Fruit fly (Drosophila melanogaster) whole organism, embryonic: Measurements from ENCODE around the gene CG5068.
A peak's percentile ranks its signal among the peaks of the same experiment; 100 is the strongest.

ENCODE experiments used
- B-H2 ChIP-seq: fragments of 200-800 bp; sonication (Bioruptor generic); optimal IDR thresholded peaks from 2 replicates; lab custom pipeline; 2018; ENCODE audit warnings: missing biosample characterization, mild to moderate bottlenecking, missing genetic modification characterization
- Bdp1 ChIP-seq: fragments of 200-800 bp; sonication (Bioruptor generic); optimal IDR thresholded peaks from 3 replicates; lab custom pipeline; 2016; ENCODE audit warnings: missing biosample characterization, missing genetic modification characterization
- Bgb ChIP-seq: fragments of 200-800 bp; sonication (Bioruptor generic); IDR thresholded peaks from 2 replicates; pipeline ENCODE4 v1.3.6; 2022; ENCODE audit warnings: missing biosample characterization, missing genetic modification characterization; ENCODE audit not compliant: partially characterized antibody
- CG10543 ChIP-seq: fragments of 200-800 bp; sonication (Bioruptor generic); optimal IDR thresholded peaks from 3 replicates; lab custom pipeline; 2017; ENCODE audit warnings: missing biosample characterization, mild to moderate bottlenecking, missing genetic modification characterization, moderate library complexity
- CG11247 ChIP-seq: fragments of 200-800 bp; sonication (Bioruptor generic); IDR thresholded peaks from 2 replicates; pipeline ENCODE4 v1.3.6; 2022; ENCODE audit warnings: missing biosample characterization, missing genetic modification characterization
- CG1233 ChIP-seq: fragments of 200-800 bp; sonication (Bioruptor generic); optimal IDR thresholded peaks from 4 replicates; lab custom pipeline; 2018; ENCODE audit warnings: missing biosample characterization, mild to moderate bottlenecking, missing genetic modification characterization
- CG14710 ChIP-seq: fragments of 200-800 bp; sonication (Bioruptor generic); optimal IDR thresholded peaks from 3 replicates; lab custom pipeline; 2019; ENCODE audit warnings: missing biosample characterization, mild to moderate bottlenecking, missing genetic modification characterization, moderate library complexity
- CG15011 ChIP-seq: fragments of 200-800 bp; sonication (Bioruptor generic); optimal IDR thresholded peaks from 3 replicates; lab custom pipeline; 2018; ENCODE audit warnings: missing biosample characterization, mild to moderate bottlenecking, missing genetic modification characterization
- CG15696 ChIP-seq: fragments of 200-800 bp; sonication (Bioruptor generic); optimal IDR thresholded peaks from 2 replicates; lab custom pipeline; 2019; ENCODE audit warnings: missing biosample characterization, mild to moderate bottlenecking, missing genetic modification characterization, moderate library complexity
- CG17186 ChIP-seq: fragments of 200-800 bp; sonication (Bioruptor generic); optimal IDR thresholded peaks from 3 replicates; lab custom pipeline; 2017; ENCODE audit warnings: missing biosample characterization, missing genetic modification reagents, missing genetic modification characterization
- CG17328 ChIP-seq: fragments of 200-800 bp; sonication (Bioruptor generic); IDR thresholded peaks from 2 replicates; pipeline ENCODE4 v1.3.6; 2022; ENCODE audit warnings: missing biosample characterization, missing genetic modification characterization
- CG17359 ChIP-seq: fragments of 200-800 bp; sonication (Bioruptor generic); optimal IDR thresholded peaks from 3 replicates; lab custom pipeline; 2018; ENCODE audit warnings: missing biosample characterization, mild to moderate bottlenecking, missing genetic modification characterization, moderate library complexity
- CG17385 ChIP-seq: fragments of 200-800 bp; sonication (Bioruptor generic); optimal IDR thresholded peaks from 3 replicates; lab custom pipeline; 2018; ENCODE audit warnings: missing biosample characterization, mild to moderate bottlenecking, missing genetic modification characterization
- CG2712 ChIP-seq: fragments of 200-800 bp; optimal IDR thresholded peaks from 3 replicates; lab custom pipeline; 2019; ENCODE audit warnings: missing biosample characterization, mild to moderate bottlenecking, missing genetic modification characterization, moderate library complexity
- CG4282 ChIP-seq: fragments of 200-800 bp; sonication (Bioruptor generic); optimal IDR thresholded peaks from 2 replicates; lab custom pipeline; 2016; ENCODE audit warnings: missing biosample characterization, missing genetic modification characterization
- CG4404 ChIP-seq: fragments of 200-800 bp; sonication (Bioruptor generic); IDR thresholded peaks from 2 replicates; pipeline ENCODE4 v1.3.6; 2022; ENCODE audit warnings: missing biosample characterization, missing genetic modification characterization
- CG4730 ChIP-seq: fragments of 200-800 bp; sonication (Bioruptor generic); IDR thresholded peaks from 2 replicates; pipeline ENCODE4 v1.3.6; 2022; ENCODE audit warnings: missing biosample characterization, missing genetic modification characterization
- CG5180 ChIP-seq: fragments of 200-800 bp; sonication (Bioruptor generic); optimal IDR thresholded peaks from 3 replicates; lab custom pipeline; 2017; ENCODE audit warnings: missing biosample characterization, missing genetic modification characterization, mild to moderate bottlenecking, moderate library complexity, missing genetic modification reagents
- CG6175 ChIP-seq: fragments of 200-800 bp; sonication (Bioruptor generic); IDR thresholded peaks from 3 replicates; pipeline ENCODE4 v1.3.6; 2022; ENCODE audit warnings: missing biosample characterization, missing genetic modification characterization
- CG6254 ChIP-seq: fragments of 200-800 bp; sonication (Bioruptor generic); optimal IDR thresholded peaks from 3 replicates; lab custom pipeline; 2017; ENCODE audit warnings: mild to moderate bottlenecking, missing biosample characterization, missing genetic modification reagents, missing genetic modification characterization
- CG7786 ChIP-seq: fragments of 200-800 bp; sonication (Bioruptor generic); optimal IDR thresholded peaks from 2 replicates; lab custom pipeline; 2016; ENCODE audit warnings: missing biosample characterization, missing genetic modification characterization
- CG7839 ChIP-seq: fragments of 200-800 bp; sonication (Bioruptor generic); optimal IDR thresholded peaks from 3 replicates; lab custom pipeline; 2018; ENCODE audit warnings: missing biosample characterization, mild to moderate bottlenecking, missing genetic modification characterization, moderate library complexity
- CG8281 ChIP-seq: fragments of 200-800 bp; sonication (Bioruptor generic); optimal IDR thresholded peaks from 2 replicates; lab custom pipeline; 2018; ENCODE audit warnings: missing biosample characterization, mild to moderate bottlenecking, missing genetic modification characterization, moderate library complexity
- CG9215 ChIP-seq: fragments of 200-800 bp; sonication (Bioruptor generic); IDR thresholded peaks from 2 replicates; pipeline ENCODE4 v1.3.6; 2022; ENCODE audit warnings: missing biosample characterization, missing genetic modification characterization
- CG9437 ChIP-seq: fragments of 200-800 bp; sonication (Bioruptor generic); optimal IDR thresholded peaks from 2 replicates; lab custom pipeline; 2018; ENCODE audit warnings: missing biosample characterization, mild to moderate bottlenecking, missing genetic modification characterization
- CrebB ChIP-seq: fragments of 200-800 bp; sonication (Bioruptor generic); optimal IDR thresholded peaks from 3 replicates; lab custom pipeline; 2018; ENCODE audit warnings: missing biosample characterization, mild to moderate bottlenecking, missing genetic modification characterization
- Deaf1 ChIP-seq: fragments of 200-800 bp; optimal IDR thresholded peaks from 3 replicates; lab custom pipeline; 2019; ENCODE audit warnings: missing biosample characterization, mild to moderate bottlenecking, missing genetic modification characterization, moderate library complexity
- Dek ChIP-seq: fragments of 200-800 bp; sonication (Bioruptor generic); optimal IDR thresholded peaks from 3 replicates; lab custom pipeline; 2019; ENCODE audit warnings: missing biosample characterization, mild to moderate bottlenecking, missing genetic modification characterization, moderate library complexity
- Dip2 ChIP-seq: fragments of 200-800 bp; sonication (Bioruptor generic); IDR thresholded peaks from 2 replicates; pipeline ENCODE4 v1.3.6; 2022; ENCODE audit warnings: missing biosample characterization, missing genetic modification characterization
- Ets97D ChIP-seq: fragments of 200-800 bp; sonication (Bioruptor generic); optimal IDR thresholded peaks from 3 replicates; lab custom pipeline; 2016; ENCODE audit warnings: missing biosample characterization, missing genetic modification characterization
- H2.0 ChIP-seq: fragments of 200-800 bp; sonication (Bioruptor generic); IDR thresholded peaks from 2 replicates; pipeline ENCODE4 v1.3.6; 2022; ENCODE audit warnings: missing biosample characterization, missing genetic modification characterization
- Lim3 ChIP-seq: fragments of 200-800 bp; sonication (Bioruptor generic); IDR thresholded peaks from 2 replicates; pipeline ENCODE4 v1.3.6; 2022; ENCODE audit warnings: missing biosample characterization, missing genetic modification characterization
- Lpt ChIP-seq: fragments of >200 bp; optimal IDR thresholded peaks from 2 replicates; lab custom pipeline; 2018; ENCODE audit warnings: missing biosample characterization, missing genetic modification characterization
- NC2α ChIP-seq: fragments of 200-800 bp; sonication (Bioruptor generic); optimal IDR thresholded peaks from 2 replicates; lab custom pipeline; 2016; ENCODE audit warnings: missing biosample characterization, missing genetic modification characterization
- Neu2 ChIP-seq: fragments of 200-800 bp; sonication (Bioruptor generic); optimal IDR thresholded peaks from 3 replicates; lab custom pipeline; 2016; ENCODE audit warnings: missing biosample characterization, missing genetic modification characterization, borderline replicate concordance
- Rfx ChIP-seq: fragments of 200-800 bp; sonication (Bioruptor generic); IDR thresholded peaks from 2 replicates; pipeline ENCODE4 v1.3.6; 2022; ENCODE audit warnings: missing biosample characterization, missing genetic modification characterization
- Tbp ChIP-seq: fragments of >200 bp; optimal IDR thresholded peaks from 2 replicates; lab custom pipeline; 2018; ENCODE audit warnings: missing biosample characterization, missing genetic modification characterization
- Xbp1 ChIP-seq: fragments of 200-800 bp; sonication (Bioruptor generic); optimal IDR thresholded peaks from 3 replicates; lab custom pipeline; 2016; ENCODE audit warnings: missing biosample characterization, mild to moderate bottlenecking, missing genetic modification characterization
- ara ChIP-seq: fragments of 200-800 bp; sonication (Bioruptor generic); IDR thresholded peaks from 2 replicates; pipeline ENCODE4 v1.3.6; 2022; ENCODE audit warnings: missing biosample characterization, missing genetic modification characterization
- ash1 ChIP-seq: fragments of 200-800 bp; sonication (Bioruptor generic); optimal IDR thresholded peaks from 2 replicates; lab custom pipeline; 2018; ENCODE audit warnings: missing biosample characterization, mild to moderate bottlenecking, missing genetic modification characterization
- ci ChIP-seq: fragments of 200-800 bp; sonication (Bioruptor generic); IDR thresholded peaks from 3 replicates; pipeline ENCODE4 v1.3.6; 2022; ENCODE audit warnings: missing biosample characterization, missing genetic modification characterization
- ewg ChIP-seq: fragments of 200-800 bp; sonication (Bioruptor generic); optimal IDR thresholded peaks from 3 replicates; lab custom pipeline; 2017; ENCODE audit warnings: mild to moderate bottlenecking, missing biosample characterization, missing genetic modification reagents, missing genetic modification characterization
- gce ChIP-seq: fragments of 200-800 bp; sonication (Bioruptor generic); IDR thresholded peaks from 3 replicates; pipeline ENCODE4 v1.3.6; 2022; ENCODE audit warnings: missing biosample characterization, missing genetic modification characterization
- grn ChIP-seq: fragments of 200-800 bp; sonication (Bioruptor generic); optimal IDR thresholded peaks from 3 replicates; lab custom pipeline; 2017; ENCODE audit warnings: missing biosample characterization, missing genetic modification characterization
- kni ChIP-seq: fragments of 200-800 bp; sonication (Bioruptor generic); optimal IDR thresholded peaks from 3 replicates; lab custom pipeline; 2017; ENCODE audit warnings: mild to moderate bottlenecking, missing biosample characterization, missing genetic modification reagents, missing genetic modification characterization
- nom ChIP-seq: fragments of 200-800 bp; sonication (Bioruptor generic); optimal IDR thresholded peaks from 2 replicates; lab custom pipeline; 2017; ENCODE audit warnings: missing biosample characterization, missing genetic modification characterization, mild to moderate bottlenecking, moderate library complexity, missing genetic modification reagents
- org-1 ChIP-seq: fragments of 200-800 bp; sonication (Bioruptor generic); optimal IDR thresholded peaks from 2 replicates; lab custom pipeline; 2017; ENCODE audit warnings: missing biosample characterization, missing genetic modification characterization
- pita ChIP-seq: fragments of 200-800 bp; sonication (Bioruptor generic); optimal IDR thresholded peaks from 2 replicates; lab custom pipeline; 2017; ENCODE audit warnings: missing biosample characterization, mild to moderate bottlenecking, missing genetic modification characterization
- sob ChIP-seq: fragments of 200-800 bp; sonication (Bioruptor generic); IDR thresholded peaks from 2 replicates; pipeline ENCODE4 v1.3.6; 2022; ENCODE audit warnings: missing biosample characterization, missing genetic modification characterization
- tgo ChIP-seq: fragments of 200-800 bp; sonication (Bioruptor generic); IDR thresholded peaks from 3 replicates; pipeline ENCODE4 v1.3.6; 2022; ENCODE audit warnings: missing biosample characterization, missing genetic modification characterization
- tup ChIP-seq: fragments of 200-800 bp; sonication (Bioruptor generic); optimal IDR thresholded peaks from 2 replicates; lab custom pipeline; 2016; ENCODE audit warnings: missing biosample characterization, mild to moderate bottlenecking, missing genetic modification characterization, moderate library complexity
- unpg ChIP-seq: fragments of 200-800 bp; sonication (Bioruptor generic); optimal IDR thresholded peaks from 3 replicates; lab custom pipeline; 2018; ENCODE audit warnings: missing biosample characterization, mild to moderate bottlenecking, missing genetic modification characterization, moderate library complexity

CG5068 gene

dm6 chr3L:8956669-8957068 is 29.8 kb upstream of the CG5068 start, which contains the start of gene mRpL12 (continued):
- TF ChIP-seq CG6254 (no peak), Dip2 (no peak), CrebB (tag; lab: Kevin White, UChicago) (no peak), CG7839 (tag; lab: Kevin White, UChicago) (no peak), ash1 (no peak), Neu2 (GFP tag; lab: Kevin White, UChicago) (no peak), CG8281 (tag; lab: Kevin White, UChicago) (no peak), CG17359 (tag; lab: Kevin White, UChicago) (no peak), B-H2 (GFP tag; lab: Kevin White, UChicago) (no peak), CG1233 (no peak), CG15696 (tag; lab: Kevin White, UChicago) (no peak), kni (no peak), CG17385 (no peak), Xbp1 (GFP tag; lab: Kevin White, UChicago) (no peak), CG4730 (GFP tag; lab: Robert Waterston, UW) (no peak), CG14710 (tag; lab: Kevin White, UChicago) (peak; percentile 15), Bdp1 (GFP tag; lab: Kevin White, UChicago) (no peak), unpg (GFP tag; lab: Kevin White, UChicago) (no peak), CG4282 (no peak), CG11247 (no peak), tgo (no peak), ewg (GFP tag; lab: Kevin White, UChicago) (no peak), grn (GFP tag; lab: Kevin White, UChicago) (no peak), tup (GFP tag; lab: Kevin White, UChicago) (no peak), CG17186 (GFP tag; lab: Kevin White, UChicago) (no peak), CG5180 (GFP tag; lab: Kevin White, UChicago) (no peak), Deaf1 (no peak), CG15011 (GFP tag; lab: Kevin White, UChicago) (no peak), ci (no peak; the same call in 2 of the 3 replicates), CG2712 (tag; lab: Kevin White, UChicago) (peak; percentile 18), NC2α (GFP tag; lab: Kevin White, UChicago) (no peak), gce (no peak), Lpt (GFP tag; lab: Kevin White, UChicago) (no peak), Tbp (GFP tag; lab: Kevin White, UChicago) (no peak), H2.0 (GFP tag; lab: Robert Waterston, UW) (no peak), Rfx (GFP tag; lab: Robert Waterston, UW) (no peak), nom (no peak), CG4404 (GFP tag; lab: Robert Waterston, UW) (no peak), CG9215 (peak; percentile 99), CG17328 (GFP tag; lab: Robert Waterston, UW) (no peak), Lim3 (GFP tag; lab: Robert Waterston, UW) (no peak), CG7786 (GFP tag; lab: Kevin White, UChicago) (no peak), pita (GFP tag; lab: Kevin White, UChicago) (no peak), ara (GFP tag; lab: Robert Waterston, UW) (no peak), org-1 (no peak), sob (GFP tag; lab: Robert Waterston, UW) (no peak), CG10543 (GFP tag; lab: Kevin White, UChicago) (no peak), CG9437 (GFP tag; lab: Kevin White, UChicago) (no peak), Dek (tag; lab: Kevin White, UChicago) (no peak), Bgb (GFP tag; lab: Robert Waterston, UW) (peak; percentile 23; the same call in 1 of the 2 replicates), Ets97D (GFP tag; lab: Kevin White, UChicago) (peak; percentile 6), CG6175 (no peak)
